Fruit fly (Drosophila melanogaster) whole organism, embryonic: ENCODE measurements around the gene Zn72D.
A peak's percentile ranks its signal among the peaks of the same experiment; 100 is the strongest.

ENCODE experiments used
- Awh ChIP-seq: fragments of 200-800 bp; sonication (Bioruptor generic); IDR thresholded peaks from 2 replicates; pipeline ENCODE4, ENCODE4 v1.3.6; 2022; ENCODE audit warnings: missing biosample characterization, missing genetic modification characterization
- CG12071 ChIP-seq: fragments of 200-800 bp; sonication (Bioruptor generic); optimal IDR thresholded peaks from 3 replicates; lab custom pipeline; 2018; ENCODE audit warnings: missing biosample characterization, mild to moderate bottlenecking, missing genetic modification characterization
- CG14441 ChIP-seq: fragments of 200-800 bp; sonication (Bioruptor generic); IDR thresholded peaks from 2 replicates; pipeline ENCODE4 v1.3.6; 2022; ENCODE audit warnings: missing biosample characterization, missing genetic modification characterization
- CG15601 ChIP-seq: fragments of 200-800 bp; sonication (Bioruptor generic); optimal IDR thresholded peaks from 3 replicates; lab custom pipeline; 2019; ENCODE audit warnings: missing biosample characterization, mild to moderate bottlenecking, missing genetic modification characterization, moderate library complexity
- CG1602 ChIP-seq: fragments of 200-800 bp; sonication (Bioruptor generic); optimal IDR thresholded peaks from 3 replicates; lab custom pipeline; 2016; ENCODE audit warnings: missing biosample characterization, missing genetic modification characterization
- CG1603 ChIP-seq: fragments of 200-800 bp; sonication (Bioruptor generic); optimal IDR thresholded peaks from 2 replicates; lab custom pipeline; 2019; ENCODE audit warnings: missing biosample characterization, mild to moderate bottlenecking, missing genetic modification characterization, moderate library complexity
- CG16815 ChIP-seq: fragments of 200-800 bp; sonication (Bioruptor generic); optimal IDR thresholded peaks from 3 replicates; lab custom pipeline; 2017; ENCODE audit warnings: missing biosample characterization, mild to moderate bottlenecking, missing genetic modification characterization
- CG17385 ChIP-seq: fragments of 200-800 bp; sonication (Bioruptor generic); optimal IDR thresholded peaks from 3 replicates; lab custom pipeline; 2018; ENCODE audit warnings: missing biosample characterization, mild to moderate bottlenecking, missing genetic modification characterization
- CG17568 ChIP-seq: fragments of 200-800 bp; sonication (Bioruptor generic); optimal IDR thresholded peaks from 2 replicates; lab custom pipeline; 2018; ENCODE audit warnings: missing biosample characterization, mild to moderate bottlenecking, missing genetic modification characterization, moderate library complexity
- CG2116 ChIP-seq: fragments of 200-800 bp; sonication (Bioruptor generic); optimal IDR thresholded peaks from 3 replicates; lab custom pipeline; 2018; ENCODE audit warnings: missing biosample characterization, mild to moderate bottlenecking, missing genetic modification characterization
- CG31441 ChIP-seq: fragments of 200-800 bp; sonication (Bioruptor generic); IDR thresholded peaks from 2 replicates; pipeline ENCODE4 v1.3.6; 2022; ENCODE audit warnings: missing biosample characterization, missing genetic modification characterization
- CG3407 ChIP-seq: fragments of 200-800 bp; sonication (Bioruptor generic); optimal IDR thresholded peaks from 2 replicates; lab custom pipeline; 2018; ENCODE audit warnings: missing biosample characterization, mild to moderate bottlenecking, missing genetic modification characterization
- CG3847 ChIP-seq: fragments of 200-800 bp; sonication (Bioruptor generic); IDR thresholded peaks from 2 replicates; pipeline ENCODE4 v1.3.6; 2022; ENCODE audit warnings: missing biosample characterization, missing genetic modification characterization
- CG5953 ChIP-seq: fragments of 200-800 bp; sonication (Bioruptor generic); IDR thresholded peaks from 2 replicates; pipeline ENCODE4 v1.3.6; 2022; ENCODE audit warnings: missing biosample characterization, missing genetic modification characterization
- CG9437 ChIP-seq: fragments of 200-800 bp; sonication (Bioruptor generic); optimal IDR thresholded peaks from 2 replicates; lab custom pipeline; 2018; ENCODE audit warnings: missing biosample characterization, mild to moderate bottlenecking, missing genetic modification characterization
- CG9817 ChIP-seq: fragments of 200-800 bp; sonication (Bioruptor generic); optimal IDR thresholded peaks from 2 replicates; lab custom pipeline; 2018; ENCODE audit warnings: missing biosample characterization, mild to moderate bottlenecking, missing genetic modification characterization, moderate library complexity
- Camta ChIP-seq: fragments of 200-800 bp; sonication (Bioruptor generic); optimal IDR thresholded peaks from 2 replicates; lab custom pipeline; 2016; ENCODE audit warnings: missing biosample characterization, missing genetic modification characterization
- CkIIα-i1 ChIP-seq: fragments of 200-800 bp; sonication (Bioruptor generic); IDR thresholded peaks from 2 replicates; pipeline ENCODE4 v1.3.6; 2022; ENCODE audit warnings: missing biosample characterization, missing genetic modification characterization
- CoRest ChIP-seq: fragments of 200-800 bp; sonication (Bioruptor generic); optimal IDR thresholded peaks from 3 replicates; lab custom pipeline; 2018; ENCODE audit warnings: missing biosample characterization, mild to moderate bottlenecking, missing genetic modification characterization, moderate library complexity
- Deaf1 ChIP-seq: fragments of 200-800 bp; optimal IDR thresholded peaks from 3 replicates; lab custom pipeline; 2019; ENCODE audit warnings: missing biosample characterization, mild to moderate bottlenecking, missing genetic modification characterization, moderate library complexity
- Dek ChIP-seq: fragments of 200-800 bp; sonication (Bioruptor generic); optimal IDR thresholded peaks from 3 replicates; lab custom pipeline; 2019; ENCODE audit warnings: missing biosample characterization, mild to moderate bottlenecking, missing genetic modification characterization, moderate library complexity
- E2f2 ChIP-seq: fragments of 200-800 bp; sonication (Bioruptor generic); IDR thresholded peaks from 2 replicates; pipeline ENCODE4 v1.3.6; 2022; ENCODE audit warnings: missing biosample characterization, missing genetic modification characterization
- Fer1 ChIP-seq: fragments of 200-800 bp; sonication (Bioruptor generic); optimal IDR thresholded peaks from 2 replicates; lab custom pipeline; 2017; ENCODE audit warnings: missing biosample characterization, mild to moderate bottlenecking, missing genetic modification characterization
- Hand ChIP-seq: fragments of 200-800 bp; sonication (Bioruptor generic); optimal IDR thresholded peaks from 2 replicates; lab custom pipeline; 2017; ENCODE audit warnings: mild to moderate bottlenecking, missing biosample characterization, missing genetic modification reagents, missing genetic modification characterization
- HmgD ChIP-seq: fragments of 200-800 bp; sonication (Bioruptor generic); optimal IDR thresholded peaks from 3 replicates; lab custom pipeline; 2016; ENCODE audit warnings: missing biosample characterization, missing genetic modification characterization
- Hmr ChIP-seq: fragments of 200-800 bp; sonication (Bioruptor generic); optimal IDR thresholded peaks from 3 replicates; lab custom pipeline; 2017; ENCODE audit warnings: mild to moderate bottlenecking, missing biosample characterization, missing genetic modification reagents, missing genetic modification characterization
- Hmx ChIP-seq: fragments of 200-800 bp; sonication (Bioruptor generic); optimal IDR thresholded peaks from 2 replicates; lab custom pipeline; 2016; ENCODE audit warnings: missing biosample characterization, missing genetic modification characterization
- Hr3 ChIP-seq: fragments of 200-800 bp; sonication (Bioruptor generic); optimal IDR thresholded peaks from 3 replicates; lab custom pipeline; 2016; ENCODE audit warnings: missing biosample characterization, missing genetic modification characterization
- Hr39 ChIP-seq: fragments of >200 bp; optimal IDR thresholded peaks from 2 replicates; lab custom pipeline; 2017
- Kr ChIP-seq: fragments of 200-800 bp; sonication (Bioruptor generic); optimal IDR thresholded peaks from 2 replicates; lab custom pipeline; 2017; ENCODE audit warnings: missing biosample characterization, mild to moderate bottlenecking, missing genetic modification characterization
- Lhr ChIP-seq: fragments of 200-800 bp; sonication (Bioruptor generic); optimal IDR thresholded peaks from 3 replicates; lab custom pipeline; 2017; ENCODE audit warnings: mild to moderate bottlenecking, missing biosample characterization, missing genetic modification reagents, missing genetic modification characterization
- Oaz ChIP-seq: fragments of 200-800 bp; sonication (Bioruptor generic); IDR thresholded peaks from 2 replicates; pipeline ENCODE4 v1.3.6; 2022; ENCODE audit warnings: missing biosample characterization, missing genetic modification characterization
- PHDP ChIP-seq: fragments of 200-800 bp; sonication (Bioruptor generic); optimal IDR thresholded peaks from 3 replicates; lab custom pipeline; 2018; ENCODE audit warnings: missing biosample characterization, mild to moderate bottlenecking, missing genetic modification characterization, moderate library complexity
- Rx ChIP-seq: fragments of 200-800 bp; sonication (Bioruptor generic); IDR thresholded peaks from 2 replicates; pipeline ENCODE4 v1.3.6; 2022; ENCODE audit warnings: missing biosample characterization, missing genetic modification characterization
- Taf1 ChIP-seq: fragments of 200-800 bp; sonication (Bioruptor generic); IDR thresholded peaks from 2 replicates; pipeline ENCODE4 v1.3.6; 2022; ENCODE audit warnings: missing biosample characterization, missing genetic modification characterization
- cg ChIP-seq: fragments of 200-800 bp; sonication (Bioruptor generic); optimal IDR thresholded peaks from 3 replicates; lab custom pipeline; 2019; ENCODE audit warnings: missing biosample characterization, mild to moderate bottlenecking, missing genetic modification characterization, moderate library complexity
- chinmo ChIP-seq: fragments of 200-800 bp; sonication (Bioruptor generic); IDR thresholded peaks from 4 replicates; pipeline ENCODE4 v1.3.6; 2022; ENCODE audit warnings: missing biosample characterization, missing genetic modification characterization; ENCODE audit not compliant: partially characterized antibody
- exex ChIP-seq: fragments of 200-800 bp; sonication (Bioruptor generic); optimal IDR thresholded peaks from 4 replicates; lab custom pipeline; 2018; ENCODE audit warnings: missing biosample characterization, mild to moderate bottlenecking, missing genetic modification characterization, moderate library complexity
- fd64A ChIP-seq: fragments of 200-800 bp; sonication (Bioruptor generic); optimal IDR thresholded peaks from 3 replicates; lab custom pipeline; 2018; ENCODE audit warnings: missing biosample characterization, mild to moderate bottlenecking, missing genetic modification characterization
- fru ChIP-seq: fragments of >200 bp; optimal IDR thresholded peaks from 2 replicates; lab custom pipeline; 2017
- gfzf ChIP-seq: fragments of 200-800 bp; sonication (Bioruptor generic); optimal IDR thresholded peaks from 2 replicates; lab custom pipeline; 2016; ENCODE audit warnings: missing biosample characterization, mild to moderate bottlenecking, missing genetic modification characterization, moderate library complexity
- ken ChIP-seq: fragments of 200-800 bp; sonication (Bioruptor generic); IDR thresholded peaks from 3 replicates; pipeline ENCODE4 v1.3.6; 2022; ENCODE audit warnings: missing biosample characterization, missing genetic modification characterization
- mam ChIP-seq: fragments of 200-800 bp; sonication (Bioruptor generic); optimal IDR thresholded peaks from 3 replicates; lab custom pipeline; 2016; ENCODE audit warnings: missing biosample characterization, missing genetic modification characterization
- mirr ChIP-seq: fragments of 200-800 bp; sonication (Bioruptor generic); optimal IDR thresholded peaks from 3 replicates; lab custom pipeline; 2018; ENCODE audit warnings: missing biosample characterization, mild to moderate bottlenecking, missing genetic modification characterization
- onecut ChIP-seq: fragments of 200-800 bp; sonication (Bioruptor generic); IDR thresholded peaks from 2 replicates; pipeline ENCODE4 v1.3.6; 2022; ENCODE audit warnings: missing biosample characterization, missing genetic modification characterization
- phol ChIP-seq: fragments of 200-800 bp; sonication (Bioruptor generic); optimal IDR thresholded peaks from 3 replicates; lab custom pipeline; 2018; ENCODE audit warnings: missing biosample characterization, mild to moderate bottlenecking, missing genetic modification characterization, moderate library complexity
- sob ChIP-seq: fragments of 200-800 bp; sonication (Bioruptor generic); IDR thresholded peaks from 2 replicates; pipeline ENCODE4 v1.3.6; 2022; ENCODE audit warnings: missing biosample characterization, missing genetic modification characterization
- stwl ChIP-seq: fragments of 200-800 bp; sonication (Bioruptor generic); optimal IDR thresholded peaks from 3 replicates; lab custom pipeline; 2018; ENCODE audit warnings: missing biosample characterization, mild to moderate bottlenecking, missing genetic modification characterization, moderate library complexity
- tin ChIP-seq: fragments of 200-800 bp; sonication (Bioruptor generic); optimal IDR thresholded peaks from 3 replicates; lab custom pipeline; 2016; ENCODE audit warnings: missing biosample characterization, missing genetic modification characterization
- tup ChIP-seq: fragments of 200-800 bp; sonication (Bioruptor generic); optimal IDR thresholded peaks from 2 replicates; lab custom pipeline; 2016; ENCODE audit warnings: missing biosample characterization, mild to moderate bottlenecking, missing genetic modification characterization, moderate library complexity
- unc-4 ChIP-seq: fragments of 200-800 bp; sonication (Bioruptor generic); IDR thresholded peaks from 2 replicates; pipeline ENCODE4 v1.3.6; 2022; ENCODE audit warnings: missing biosample characterization, missing genetic modification characterization; ENCODE audit not compliant: partially characterized antibody

Gene Zn72D

DNA sequence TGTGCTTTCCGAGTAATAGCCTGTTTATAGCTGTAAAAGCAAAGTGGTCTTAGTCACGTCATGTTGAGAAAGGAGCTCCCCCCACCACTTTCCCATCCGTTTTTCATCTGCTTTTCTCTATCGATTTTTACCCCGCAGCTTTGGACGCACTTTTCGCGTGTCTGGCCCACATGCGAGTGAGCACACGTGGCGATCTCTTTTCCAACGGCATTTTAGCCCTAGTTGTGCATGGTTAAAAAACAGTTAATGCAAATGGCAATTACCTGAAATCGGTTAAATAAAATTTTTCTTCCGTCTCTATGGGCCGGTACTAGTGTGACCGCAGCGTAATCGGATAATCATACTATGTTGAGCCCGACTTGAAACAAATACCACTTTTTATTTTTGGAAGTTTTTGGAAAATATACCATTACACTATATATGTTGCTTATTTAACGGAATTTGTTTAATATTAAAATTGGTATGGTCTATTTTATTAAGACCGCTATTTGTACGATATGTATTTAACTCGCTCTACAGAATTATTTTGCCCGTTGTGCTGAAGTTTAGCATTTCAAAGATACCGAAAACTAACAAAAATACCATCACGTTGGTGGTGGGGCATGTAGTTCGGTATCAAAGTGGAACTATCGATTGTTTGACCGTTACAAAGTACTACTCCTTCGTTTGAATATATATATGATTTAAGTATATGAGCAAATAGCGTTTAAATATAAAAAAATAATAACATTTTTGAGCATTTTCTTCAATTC is at the start of gene Zn72D (continued):
- TF ChIP-seq onecut (GFP tag; lab: Robert Waterston, UW) (peak; percentile 99), CG17385 (GFP tag; lab: Kevin White, UChicago) (no peak), E2f2 (0 out of 2 replicates have a peak, but pooled peaks have one; percentile 18), CG31441 (GFP tag; lab: Robert Waterston, UW) (no peak), CG3407 (GFP tag; lab: Kevin White, UChicago) (no peak), CG9817 (tag; lab: Kevin White, UChicago) (no peak), mirr (no peak), Camta (no peak), mam (GFP tag; lab: Kevin White, UChicago) (no peak), CG17568 (GFP tag; lab: Kevin White, UChicago) (no peak), Kr (no peak), CG14441 (GFP tag; lab: Robert Waterston, UW) (no peak), Hr3 (GFP tag; lab: Kevin White, UChicago) (no peak), fru (lab: Kevin White, UChicago) (no peak), stwl (tag; lab: Kevin White, UChicago) (no peak), CG15601 (no peak), chinmo (GFP tag; lab: Robert Waterston, UW) (no peak), Taf1 (GFP tag; lab: Robert Waterston, UW) (no peak), Awh (no peak), CG1602 (GFP tag; lab: Kevin White, UChicago) (no peak), CG1603 (tag; lab: Kevin White, UChicago) (no peak), Oaz (no peak), CG5953 (GFP tag; lab: Robert Waterston, UW) (no peak), exex (tag; lab: Kevin White, UChicago) (no peak), Deaf1 (tag; lab: Kevin White, UChicago) (no peak), phol (tag; lab: Kevin White, UChicago) (peak; percentile 1), tup (GFP tag; lab: Kevin White, UChicago) (no peak), Hr39 (lab: Kevin White, UChicago) (no peak), ken (GFP tag; lab: Robert Waterston, UW) (no peak), CkIIα-i1 (no peak), CG3847 (GFP tag; lab: Robert Waterston, UW) (no peak), Fer1 (GFP tag; lab: Kevin White, UChicago) (peak; percentile 15), CG9437 (GFP tag; lab: Kevin White, UChicago) (no peak), unc-4 (peak; percentile 36; the same call in 1 of the 2 replicates), Dek (no peak), Hmr (GFP tag; lab: Kevin White, UChicago) (no peak), cg (no peak), gfzf (GFP tag; lab: Kevin White, UChicago) (peak; percentile 70), CoRest (peak; percentile 13), CG16815 (GFP tag; lab: Kevin White, UChicago) (no peak), sob (GFP tag; lab: Robert Waterston, UW) (no peak), fd64A (no peak), Hand (GFP tag; lab: Kevin White, UChicago) (no peak), Rx (GFP tag; lab: Robert Waterston, UW) (no peak), Hmx (GFP tag; lab: Kevin White, UChicago) (no peak), CG12071 (GFP tag; lab: Kevin White, UChicago) (no peak), HmgD (GFP tag; lab: Kevin White, UChicago) (no peak), CG2116 (GFP tag; lab: Kevin White, UChicago) (peak; percentile 26), PHDP (no peak), Lhr (peak; percentile 6), tin (GFP tag; lab: Kevin White, UChicago) (no peak)
